Fruit fly (Drosophila melanogaster): ENCODE results near the gene Tbc1d8-9.

Tbc1d8-9 gene

dm6 chr3L:21347197-21347831 lies 3.8 kb upstream of the Tbc1d8-9 start:
- TF ChIP-seq CG3726 (GFP tag; IDR thresholded peaks at IDR 0.05) = 0 out of 3 replicates have a peak, but pooled peaks have one; percentile 46
- peak; percentile 35; the same call in 1 of the 2 replicates for TF ChIP-seq CG6689 (GFP tag; IDR thresholded peaks at IDR 0.05)
- peak; percentile 15 for TF ChIP-seq nau (GFP tag; optimal IDR thresholded peaks at IDR 0.05)
- TF ChIP-seq ranshi (GFP tag; IDR thresholded peaks at IDR 0.05) = no peak
- TF ChIP-seq ham (GFP tag; IDR thresholded peaks at IDR 0.05) = no peak
- TF ChIP-seq Xrp1 (GFP tag; IDR thresholded peaks at IDR 0.05) = peak; percentile 20; the same call in 1 of the 2 replicates
- no peak for TF ChIP-seq nerfin-2 (GFP tag; IDR thresholded peaks at IDR 0.05; ENCODE audit: partially characterized antibody)
- TF ChIP-seq Optix (GFP tag; IDR thresholded peaks at IDR 0.05) = peak; percentile 8; the same call in 1 of the 3 replicates
- TF ChIP-seq HmgD (GFP tag; optimal IDR thresholded peaks at IDR 0.05) = no peak
- no peak for TF ChIP-seq unc-4 (GFP tag; IDR thresholded peaks at IDR 0.05; ENCODE audit: partially characterized antibody)
- TF ChIP-seq CG1647 (GFP tag; optimal IDR thresholded peaks at IDR 0.05) = peak; percentile 33
- TF ChIP-seq CG3281 (GFP tag; optimal IDR thresholded peaks at IDR 0.05) = no peak
- peak; percentile 37; the same call in 1 of the 3 replicates for TF ChIP-seq dysf (GFP tag; IDR thresholded peaks at IDR 0.05)
- no peak for TF ChIP-seq ewg (GFP tag; optimal IDR thresholded peaks at IDR 0.05)
- TF ChIP-seq CG10654 (GFP tag; optimal IDR thresholded peaks at IDR 0.05) = peak; percentile 50
- TF ChIP-seq Hr3 (GFP tag; optimal IDR thresholded peaks at IDR 0.05) = peak; percentile 31
- peak; percentile 27 for TF ChIP-seq CG16815 (GFP tag; optimal IDR thresholded peaks at IDR 0.05)
- TF ChIP-seq Doc2 (GFP tag; IDR thresholded peaks at IDR 0.05) = no peak
- no peak for TF ChIP-seq CG10565 (GFP tag; optimal IDR thresholded peaks at IDR 0.05)
- TF ChIP-seq Ptx1 (GFP tag; IDR thresholded peaks at IDR 0.05) = peak; percentile 48; the same call in 1 of the 2 replicates
- no peak for TF ChIP-seq gcm2 (GFP tag; optimal IDR thresholded peaks at IDR 0.05)
- TF ChIP-seq Sox100B (GFP tag; optimal IDR thresholded peaks at IDR 0.05) = peak; percentile 67
- peak; percentile 34 to 65 for TF ChIP-seq Hr51 (GFP tag; optimal IDR thresholded peaks at IDR 0.05)
- TF ChIP-seq her (GFP tag; optimal IDR thresholded peaks at IDR 0.05) = peak; percentile 35
- peak; percentile 11 for TF ChIP-seq CoRest (tag; optimal IDR thresholded peaks at IDR 0.05)
- TF ChIP-seq trh (GFP tag; optimal IDR thresholded peaks at IDR 0.05) = peak; percentile 33
- TF ChIP-seq CG12659 (GFP tag; optimal IDR thresholded peaks at IDR 0.05) = peak; percentile 19
- TF ChIP-seq eve (GFP tag; optimal IDR thresholded peaks at IDR 0.05) = no peak
- TF ChIP-seq CG4328 (GFP tag; optimal IDR thresholded peaks at IDR 0.05) = no peak
- peak; percentile 24 for TF ChIP-seq CG12071 (GFP tag; optimal IDR thresholded peaks at IDR 0.05)
- no peak for TF ChIP-seq klu (GFP tag; IDR thresholded peaks at IDR 0.05)
- no peak for TF ChIP-seq Atf-2 (GFP tag; optimal IDR thresholded peaks at IDR 0.05)
- no peak for TF ChIP-seq Deaf1 (tag; optimal IDR thresholded peaks at IDR 0.05)
- TF ChIP-seq tin (GFP tag; optimal IDR thresholded peaks at IDR 0.05) = peak; percentile 46
- TF ChIP-seq Myb (GFP tag; optimal IDR thresholded peaks at IDR 0.05) = no peak
- TF ChIP-seq CG11085 (GFP tag; IDR thresholded peaks at IDR 0.05) = no peak
- TF ChIP-seq CG18476 (GFP tag; optimal IDR thresholded peaks at IDR 0.05) = peak; percentile 28
- no peak for TF ChIP-seq fd3F (GFP tag; optimal IDR thresholded peaks at IDR 0.05)
- no peak for TF ChIP-seq sima (GFP tag; optimal IDR thresholded peaks at IDR 0.05)
- no peak for TF ChIP-seq sd (tag; optimal IDR thresholded peaks at IDR 0.05)
- TF ChIP-seq Eip74EF (GFP tag; optimal IDR thresholded peaks at IDR 0.05) = peak in 1 of 2 experiments; percentile 42
- TF ChIP-seq CG2120 (GFP tag; optimal IDR thresholded peaks at IDR 0.05) = peak; percentile 62
- no peak for TF ChIP-seq tll (GFP tag; optimal IDR thresholded peaks at IDR 0.05)
- peak; percentile 24 for TF ChIP-seq Atf3 (GFP tag; optimal IDR thresholded peaks at IDR 0.05)
- peak; percentile 46 for TF ChIP-seq CG12104 (GFP tag; optimal IDR thresholded peaks at IDR 0.05)
- no peak for TF ChIP-seq CG31224 (GFP tag; IDR thresholded peaks at IDR 0.05)
- TF ChIP-seq CG6683 (GFP tag; optimal IDR thresholded peaks at IDR 0.05) = no peak
- no peak for TF ChIP-seq ERR (GFP tag; optimal IDR thresholded peaks at IDR 0.05)
- peak; percentile 1 for TF ChIP-seq CG15514 (GFP tag; optimal IDR thresholded peaks at IDR 0.05)
